Fruit fly (Drosophila melanogaster): ENCODE data around the gene CG14316.

CG14316 gene

DNA sequence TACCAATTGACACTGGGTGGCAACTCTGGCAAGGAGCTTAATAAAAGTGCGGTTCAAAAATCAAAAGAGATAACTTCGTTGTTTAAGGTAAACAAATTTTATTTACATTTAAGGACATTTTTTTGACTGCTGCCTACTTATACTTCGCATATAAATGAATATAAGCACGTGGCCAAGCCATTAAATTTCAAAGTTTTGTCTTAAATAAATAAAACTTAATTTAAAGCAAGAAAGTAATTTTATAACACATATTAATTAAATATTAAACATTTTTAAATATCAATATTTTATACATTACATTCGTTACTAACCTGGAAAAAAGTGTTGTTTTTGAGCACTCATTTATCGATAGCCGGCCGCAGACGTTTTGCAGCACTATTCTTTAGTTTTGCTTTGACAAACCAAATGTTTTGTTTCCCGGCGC lies 36.8 kb downstream of the CG14316 start, which contains the start of the genes CG12321 and MED17 (continued):
- TF ChIP-seq dm (GFP tag; optimal IDR thresholded peaks at IDR 0.05) (peak; percentile 12), sima (GFP tag; optimal IDR thresholded peaks at IDR 0.05) (no peak), zen2 (GFP tag; IDR thresholded peaks at IDR 0.05; ENCODE audit: partially characterized antibody) (no peak), psq (GFP tag; optimal IDR thresholded peaks at IDR 0.05) (peak; percentile 79), knrl (GFP tag; IDR thresholded peaks at IDR 0.05; ENCODE audit: partially characterized antibody) (0 out of 3 replicates have a peak, but pooled peaks have one; percentile 14), corto (GFP tag; optimal IDR thresholded peaks at IDR 0.05) (no peak), CG7357 (GFP tag; IDR thresholded peaks at IDR 0.05) (peak; percentile 68; the same call in 2 of the 3 replicates), CG6272 (GFP tag; IDR thresholded peaks at IDR 0.05) (peak; percentile 86), Sry-δ (GFP tag; optimal IDR thresholded peaks at IDR 0.05) (peak; percentile 34), ap (GFP tag; IDR thresholded peaks at IDR 0.05) (peak; percentile 77), unc-4 (GFP tag; IDR thresholded peaks at IDR 0.05; ENCODE audit: partially characterized antibody) (peak; percentile 31; the same call in 1 of the 2 replicates), Atf6 (GFP tag; IDR thresholded peaks at IDR 0.05) (peak; percentile 82), Bteb2 (GFP tag; optimal IDR thresholded peaks at IDR 0.05) (peak; percentile 66), CG14050 (GFP tag; IDR thresholded peaks at IDR 0.05) (peak; percentile 69), Abd-B (GFP tag; optimal IDR thresholded peaks at IDR 0.05) (peak; percentile 94), gsb-n (tag; optimal IDR thresholded peaks at IDR 0.05) (peak; percentile 70), kay (GFP tag; optimal IDR thresholded peaks at IDR 0.05) (peak; percentile 59), chm (GFP tag; IDR thresholded peaks at IDR 0.05) (peak; percentile 79), CG3281 (GFP tag; optimal IDR thresholded peaks at IDR 0.05) (peak; percentile 90), Rx (GFP tag; IDR thresholded peaks at IDR 0.05) (peak; percentile 80), grn (GFP tag; optimal IDR thresholded peaks at IDR 0.05) (no peak), CG18619 (GFP tag; optimal IDR thresholded peaks at IDR 0.05) (peak; percentile 89), lab (GFP tag; optimal IDR thresholded peaks at IDR 0.05) (peak; percentile 90), pb (GFP tag; optimal IDR thresholded peaks at IDR 0.05) (no peak), CG32767 (GFP tag; IDR thresholded peaks at IDR 0.05) (peak; percentile 72), CG12219 (GFP tag; optimal IDR thresholded peaks at IDR 0.05) (peak; percentile 8), yki (optimal IDR thresholded peaks at IDR 0.05) (no peak), usp (GFP tag; optimal IDR thresholded peaks at IDR 0.05) (no peak), CG8924 (tag; optimal IDR thresholded peaks at IDR 0.05) (peak; percentile 90), CG14014 (GFP tag; IDR thresholded peaks at IDR 0.05) (peak; percentile 87), slp2 (GFP tag; optimal IDR thresholded peaks at IDR 0.05) (no peak), CG13894 (tag; optimal IDR thresholded peaks at IDR 0.05) (no peak), CG12942 (GFP tag; optimal IDR thresholded peaks at IDR 0.05) (peak; percentile 91), bsh (GFP tag; optimal IDR thresholded peaks at IDR 0.05) (peak in 1 of 2 experiments; percentile 85), unpg (GFP tag; optimal IDR thresholded peaks at IDR 0.05) (peak; percentile 84), CG13775 (GFP tag; optimal IDR thresholded peaks at IDR 0.05) (peak; percentile 94), CG34376 (GFP tag; optimal IDR thresholded peaks at IDR 0.05) (peak; percentile 11), D19B (GFP tag; optimal IDR thresholded peaks at IDR 0.05) (peak; percentile 78), nerfin-2 (GFP tag; IDR thresholded peaks at IDR 0.05; ENCODE audit: partially characterized antibody) (no peak), CG4360 (GFP tag; IDR thresholded peaks at IDR 0.05) (no peak), Six4 (GFP tag; optimal IDR thresholded peaks at IDR 0.05) (peak; percentile 84), Antp (GFP tag; optimal IDR thresholded peaks at IDR 0.05) (peak; percentile 19), CG2202 (tag; optimal IDR thresholded peaks at IDR 0.05) (peak; percentile 57), sug (tag; optimal IDR thresholded peaks at IDR 0.05) (peak; percentile 81), toy (GFP tag; IDR thresholded peaks at IDR 0.05) (peak; percentile 43; the same call in 1 of the 2 replicates), CG7271 (tag; optimal IDR thresholded peaks at IDR 0.05) (peak; percentile 64), Adf1 (GFP tag; IDR thresholded peaks at IDR 0.05) (peak; percentile 49), trem (tag; optimal IDR thresholded peaks at IDR 0.05) (peak; percentile 90), trh (GFP tag; optimal IDR thresholded peaks at IDR 0.05) (peak; percentile 85), CG42726 (GFP tag; IDR thresholded peaks at IDR 0.05; ENCODE audit: partially characterized antibody) (no peak), otp (GFP tag; IDR thresholded peaks at IDR 0.05) (0 out of 3 replicates have a peak, but pooled peaks have one; percentile 51)

Data from whole organism, embryonic.